Fruit fly (Drosophila melanogaster): ENCODE data around the gene RhoGAP68F.

RhoGAP68F gene

dm6 chr3L:12136630-12137029 is 2.0 kb upstream of the RhoGAP68F start, which contains the start of the genes CG5645 and Atg12 (continued):
- TF ChIP-seq CG12236 (GFP tag; optimal IDR thresholded peaks at IDR 0.05) (no peak), HLH4C (GFP tag; IDR thresholded peaks at IDR 0.05; ENCODE audit: partially characterized antibody) (peak; percentile 66; the same call in 2 of the 3 replicates), CG10959 (GFP tag; IDR thresholded peaks at IDR 0.05) (no peak), lab (GFP tag; optimal IDR thresholded peaks at IDR 0.05) (peak; percentile 28), CG5245 (GFP tag; optimal IDR thresholded peaks at IDR 0.05) (no peak), CG12391 (tag; optimal IDR thresholded peaks at IDR 0.05) (peak; percentile 78), kay (GFP tag; optimal IDR thresholded peaks at IDR 0.05) (peak; percentile 65), CG33557 (GFP tag; optimal IDR thresholded peaks at IDR 0.05) (peak; percentile 7), Dek (tag; optimal IDR thresholded peaks at IDR 0.05) (peak; percentile 27), CG2199 (GFP tag; IDR thresholded peaks at IDR 0.05) (no peak), CG14667 (GFP tag; IDR thresholded peaks at IDR 0.05) (peak; percentile 40), ase (GFP tag; IDR thresholded peaks at IDR 0.05) (peak; percentile 47; the same call in 2 of the 3 replicates), hbn (GFP tag; IDR thresholded peaks at IDR 0.05; ENCODE audit: partially characterized antibody) (peak; percentile 69), Oaz (GFP tag; IDR thresholded peaks at IDR 0.05) (peak; percentile 41; the same call in 1 of the 2 replicates), CG2116 (GFP tag; optimal IDR thresholded peaks at IDR 0.05) (peak; percentile 78), E2f1 (GFP tag; IDR thresholded peaks at IDR 0.05) (peak; percentile 18; the same call in 1 of the 2 replicates), phol (tag; optimal IDR thresholded peaks at IDR 0.05) (peak; percentile 59), CG17359 (tag; optimal IDR thresholded peaks at IDR 0.05) (peak; percentile 66), cwo (GFP tag; optimal IDR thresholded peaks at IDR 0.05) (peak; percentile 66), Taf1 (GFP tag; IDR thresholded peaks at IDR 0.05) (peak; percentile 11; the same call in 1 of the 2 replicates), CG8924 (tag; optimal IDR thresholded peaks at IDR 0.05) (peak; percentile 61), slp2 (GFP tag; optimal IDR thresholded peaks at IDR 0.05) (no peak), CG30431 (GFP tag; optimal IDR thresholded peaks at IDR 0.05) (no peak), nmo (GFP tag; optimal IDR thresholded peaks at IDR 0.05) (peak; percentile 44)

- TF ChIP-seq HmgZ (tag; optimal IDR thresholded peaks at IDR 0.05), result peak; percentile 42
- 0 out of 3 replicates have a peak, but pooled peaks have one; percentile 7 for TF ChIP-seq mld (GFP tag; IDR thresholded peaks at IDR 0.05; ENCODE audit: partially characterized antibody)
- peak; percentile 31 for TF ChIP-seq CG3407 (GFP tag; optimal IDR thresholded peaks at IDR 0.05)
- TF ChIP-seq CG11695 (GFP tag; IDR thresholded peaks at IDR 0.05), result no peak; the same call in 2 of the 3 replicates
- no peak for TF ChIP-seq Sox102F (GFP tag; optimal IDR thresholded peaks at IDR 0.05)
- no peak for TF ChIP-seq BtbVII (GFP tag; optimal IDR thresholded peaks at IDR 0.05)
- TF ChIP-seq CG6791 (GFP tag; IDR thresholded peaks at IDR 0.05; ENCODE audit: partially characterized antibody), result 0 out of 3 replicates have a peak, but pooled peaks have one; percentile 24
- TF ChIP-seq run (tag; optimal IDR thresholded peaks at IDR 0.05), result peak; percentile 41
- TF ChIP-seq Antp (GFP tag; optimal IDR thresholded peaks at IDR 0.05), result peak; percentile 38
- peak; percentile 16 for TF ChIP-seq Hr3 (GFP tag; optimal IDR thresholded peaks at IDR 0.05)
- TF ChIP-seq CG3281 (GFP tag; optimal IDR thresholded peaks at IDR 0.05), result peak; percentile 47
- peak in 1 of 2 experiments; percentile 60 for TF ChIP-seq Hr51 (GFP tag; optimal IDR thresholded peaks at IDR 0.05)
- peak; percentile 28 for TF ChIP-seq CG17829 (tag; optimal IDR thresholded peaks at IDR 0.05)
- TF ChIP-seq CG6654 (GFP tag; optimal IDR thresholded peaks at IDR 0.05), result no peak
- TF ChIP-seq Dip3 (GFP tag; optimal IDR thresholded peaks at IDR 0.05), result peak; percentile 29
- TF ChIP-seq unc-4 (GFP tag; IDR thresholded peaks at IDR 0.05; ENCODE audit: partially characterized antibody), result no peak
- no peak for TF ChIP-seq CG1603 (tag; optimal IDR thresholded peaks at IDR 0.05)
- TF ChIP-seq CG11504 (tag; optimal IDR thresholded peaks at IDR 0.05), result no peak
- TF ChIP-seq so (GFP tag; IDR thresholded peaks at IDR 0.05), result 0 out of 3 replicates have a peak, but pooled peaks have one; percentile 28
- no peak for TF ChIP-seq tap (tag; optimal IDR thresholded peaks at IDR 0.05)
- peak; percentile 49 for TF ChIP-seq Side (GFP tag; optimal IDR thresholded peaks at IDR 0.05)
- TF ChIP-seq Rfx (GFP tag; IDR thresholded peaks at IDR 0.05), result peak; percentile 55
- TF ChIP-seq CG18599 (GFP tag; optimal IDR thresholded peaks at IDR 0.05), result peak; percentile 61
- TF ChIP-seq tgo (GFP tag; IDR thresholded peaks at IDR 0.05), result peak; percentile 50; the same call in 2 of the 3 replicates
- TF ChIP-seq luna (GFP tag; optimal IDR thresholded peaks at IDR 0.05), result no peak
Observed at dm6 chr3L:12139232-12139698, 597 bp downstream of the RhoGAP68F start.

Measured in whole organism, embryonic.